Worm (Caenorhabditis elegans): ENCODE results near the gene F54D1.6.

ce11 chrIV:11326939-11327565, 39.4 kb downstream of the F54D1.6 start, which contains the start of gene B0035.21:
- TF ChIP-seq lin-39 (tag; optimal IDR thresholded peaks at IDR 0.05) (no peak), unc-62 (GFP tag; optimal IDR thresholded peaks at IDR 0.05) (no peak), nhr-11 (tag; optimal IDR thresholded peaks at IDR 0.05) (no peak), C16A3.4 (tag; optimal IDR thresholded peaks at IDR 0.05) (no peak), blmp-1 (tag; optimal IDR thresholded peaks at IDR 0.05) (no peak), skn-1 (tag; optimal IDR thresholded peaks at IDR 0.05) (no peak), elt-2 (tag; optimal IDR thresholded peaks at IDR 0.05) (no peak)

Data from whole organism, L1 larva.